Worm (Caenorhabditis elegans) whole organism, L4/young adult: ENCODE data around the gene F48G7.12.

Experiments
- W03F9.2 ChIP-seq: fragments of 150-350 bp; optimal IDR thresholded peaks from 2 replicates; lab custom pipeline; 2014; ENCODE audit warnings: missing biosample characterization, missing genetic modification characterization
- him-1 ChIP-seq: sonication (generic microtip); optimal IDR thresholded peaks from 2 replicates; lab custom pipeline; 2016; ENCODE audit warnings: missing genotype, missing genetic modification reagents, missing genetic modification characterization, missing compliant biosample characterization

DNA sequence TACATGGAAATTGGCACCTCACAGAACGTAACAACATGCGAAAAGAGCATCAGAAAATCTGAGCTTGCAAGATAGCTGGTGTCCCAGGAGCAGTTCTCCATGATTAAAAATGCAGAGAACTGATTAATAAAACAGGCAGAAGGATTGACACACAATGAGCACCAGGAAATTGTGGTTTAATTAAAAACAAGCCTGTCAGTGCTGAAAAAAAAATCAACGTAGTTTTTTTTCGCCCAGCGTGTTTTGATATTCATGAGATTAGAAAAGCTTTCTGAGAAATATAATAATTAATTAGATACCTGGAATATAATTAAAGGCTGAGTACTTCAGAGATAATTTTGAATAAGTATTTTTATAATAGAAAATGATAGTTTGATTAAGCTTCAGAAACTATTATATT, 11.6 kb upstream of the F48G7.12 start, which contains the start of gene srh-246:
- TF ChIP-seq W03F9.2 (tag; lab: Kevin White, UChicago) (no peak), him-1 (tag; lab: Kevin White, UChicago) (no peak)
